Worm (Caenorhabditis elegans): ENCODE results near the gene F49C5.11.

DNA sequence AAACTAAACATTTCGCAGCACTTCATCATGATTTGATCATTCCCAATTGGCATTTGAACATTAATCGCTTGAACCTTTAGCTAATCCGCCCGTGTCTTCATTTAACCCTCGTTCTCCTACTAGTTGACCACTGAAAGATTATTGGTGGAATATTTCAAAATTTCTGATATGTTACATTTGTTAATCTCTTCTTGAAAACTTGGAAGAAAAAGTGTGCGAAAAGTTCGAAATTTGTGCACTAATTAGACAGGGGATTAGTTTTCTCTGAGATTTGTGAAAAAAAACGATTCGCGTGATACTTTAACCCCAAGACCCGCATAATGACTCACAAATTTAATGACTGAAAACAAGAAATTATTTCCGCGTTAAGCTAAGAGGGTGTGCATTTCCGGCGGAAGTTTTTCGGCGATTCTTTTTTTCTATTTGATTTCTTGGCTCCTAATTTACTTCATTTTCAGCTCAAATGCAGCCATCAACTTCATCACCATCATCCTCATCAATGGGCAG lies 20.3 kb upstream of the F49C5.11 start, which contains the start of gene nimk-1:
- TF ChIP-seq rnt-1 (tag; optimal IDR thresholded peaks at IDR 0.05) (no peak), nhr-77 (tag; optimal IDR thresholded peaks at IDR 0.05) (no peak), efl-3 (GFP tag; optimal IDR thresholded peaks at IDR 0.05) (no peak), nhr-28 (tag; optimal IDR thresholded peaks at IDR 0.05) (no peak), elt-3 (tag; optimal IDR thresholded peaks at IDR 0.05) (no peak), unc-62 (GFP tag; optimal IDR thresholded peaks at IDR 0.05) (no peak), mep-1 (tag; optimal IDR thresholded peaks at IDR 0.05) (no peak), nhr-76 (tag; optimal IDR thresholded peaks at IDR 0.05) (no peak), ceh-82 (tag; optimal IDR thresholded peaks at IDR 0.05) (no peak), alr-1 (tag; optimal IDR thresholded peaks at IDR 0.05; ENCODE audit: borderline replicate concordance) (no peak), lir-3 (tag; optimal IDR thresholded peaks at IDR 0.05; ENCODE audit: poor library complexity) (no peak), zag-1 (tag; optimal IDR thresholded peaks at IDR 0.05) (no peak)

All from whole organism, L1 larva.